Worm (Caenorhabditis elegans) whole organism, L4/young adult: ENCODE data around the gene C25F9.6.

Experiments
- W03F9.2 ChIP-seq: fragments of 150-350 bp; optimal IDR thresholded peaks from 2 replicates; lab custom pipeline; 2014; ENCODE audit warnings: missing biosample characterization, missing genetic modification characterization
- dao-5 ChIP-seq: sonication (generic microtip); optimal IDR thresholded peaks from 2 replicates; lab custom pipeline; 2016; ENCODE audit warnings: missing genotype, missing genetic modification characterization, moderate library complexity, missing compliant biosample characterization
- him-1 ChIP-seq: sonication (generic microtip); optimal IDR thresholded peaks from 2 replicates; lab custom pipeline; 2016; ENCODE audit warnings: missing genotype, missing genetic modification reagents, missing genetic modification characterization, missing compliant biosample characterization

C25F9.6 gene

ce11 chrV:19405276-19405815, at the start of gene C25F9.6, which contains the start of gene C25F9.10:
Gene C25F9.6 (minus strand): TSS chrV:19405326.
Gene C25F9.10 (plus strand): TSS chrV:19405729.
- no peak for TF ChIP-seq him-1 (tag; lab: Kevin White, UChicago)
- no peak for TF ChIP-seq W03F9.2 (tag; lab: Kevin White, UChicago)
- no peak for TF ChIP-seq dao-5 (tag; lab: Kevin White, UChicago)

ce11 chrV:19449544-19449943, 44.4 kb upstream of the C25F9.6 start, which contains the start of gene M04C3.5:
Gene M04C3.5 (plus strand): TSS chrV:19449733.
- TF ChIP-seq dao-5 (tag; lab: Kevin White, UChicago) (no peak), him-1 (tag; lab: Kevin White, UChicago) (no peak), W03F9.2 (tag; lab: Kevin White, UChicago) (no peak)

ce11 chrV:19448805-19449204, 43.7 kb upstream of the C25F9.6 start, which contains the start of gene M04C3.2:
Gene M04C3.2 (minus strand): TSS chrV:19448905.
- TF ChIP-seq dao-5 (tag; lab: Kevin White, UChicago) (no peak), him-1 (tag; lab: Kevin White, UChicago) (no peak), W03F9.2 (tag; lab: Kevin White, UChicago) (no peak)

ce11 chrV:19445442-19445841, 40.3 kb upstream of the C25F9.6 start, which contains the start of gene M04C3.1:
Gene M04C3.1 (minus strand): TSS chrV:19445605.
- no peak for TF ChIP-seq him-1 (tag; lab: Kevin White, UChicago)

ce11 chrV:19443599-19443998, 38.5 kb upstream of the C25F9.6 start:
- no peak for TF ChIP-seq him-1 (tag; lab: Kevin White, UChicago)
- no peak for TF ChIP-seq W03F9.2 (tag; lab: Kevin White, UChicago)
- TF ChIP-seq dao-5 (tag; lab: Kevin White, UChicago): no peak

ce11 chrV:19436307-19436706, 31.2 kb upstream of the C25F9.6 start, which contains the start of gene C25F9.14:
Gene C25F9.14 (plus strand): TSS chrV:19436484.
- TF ChIP-seq dao-5 (tag; lab: Kevin White, UChicago) (no peak), W03F9.2 (tag; lab: Kevin White, UChicago) (no peak), him-1 (tag; lab: Kevin White, UChicago) (no peak)

ce11 chrV:19433806-19434437, 28.8 kb upstream of the C25F9.6 start, which contains the start of gene C25F9.16:
Gene C25F9.16 (plus strand): TSS chrV:19434387.
- no peak for TF ChIP-seq him-1 (tag; lab: Kevin White, UChicago)

- TF ChIP-seq him-1 (tag; lab: Kevin White, UChicago) (no peak), dao-5 (tag; lab: Kevin White, UChicago) (no peak), W03F9.2 (tag; lab: Kevin White, UChicago) (no peak)
These were observed 27.8 kb upstream of the C25F9.6 start, which contains the start of gene C25F9.11 for ce11 chrV:19432972-19433371. Gene C25F9.11 (minus strand): TSS chrV:19433072.

- TF ChIP-seq W03F9.2 (tag; lab: Kevin White, UChicago): no peak
- no peak for TF ChIP-seq dao-5 (tag; lab: Kevin White, UChicago)
- no peak for TF ChIP-seq him-1 (tag; lab: Kevin White, UChicago)
These were observed 26.9 kb upstream of the C25F9.6 start for ce11 chrV:19432030-19432429.

- TF ChIP-seq W03F9.2 (tag; lab: Kevin White, UChicago): no peak
These were observed 25.9 kb upstream of the C25F9.6 start, which contains the start of gene srw-85 for ce11 chrV:19431036-19431435. Gene srw-85 (minus strand): TSS chrV:19431136.

ce11 chrV:19430351-19430913, 25.3 kb upstream of the C25F9.6 start:
- TF ChIP-seq dao-5 (tag; lab: Kevin White, UChicago) (no peak), W03F9.2 (tag; lab: Kevin White, UChicago) (no peak), him-1 (tag; lab: Kevin White, UChicago) (no peak)

ce11 chrV:19429605-19430004, 24.5 kb upstream of the C25F9.6 start:
- TF ChIP-seq dao-5 (tag; lab: Kevin White, UChicago): no peak
- TF ChIP-seq W03F9.2 (tag; lab: Kevin White, UChicago): no peak
- no peak for TF ChIP-seq him-1 (tag; lab: Kevin White, UChicago)

- no peak for TF ChIP-seq him-1 (tag; lab: Kevin White, UChicago)
These were observed 23.8 kb upstream of the C25F9.6 start for ce11 chrV:19428936-19429335.

ce11 chrV:19428097-19428496, 23.0 kb upstream of the C25F9.6 start:
- no peak for TF ChIP-seq him-1 (tag; lab: Kevin White, UChicago)
- no peak for TF ChIP-seq dao-5 (tag; lab: Kevin White, UChicago)
- TF ChIP-seq W03F9.2 (tag; lab: Kevin White, UChicago): no peak
